Fruit fly (Drosophila melanogaster) Kc167 (cell line): ENCODE data around the gene CG33494.

Source experiments
- Myc ChIP-seq: fragments of >200 bp; optimal IDR thresholded peaks from 2 replicates; lab custom pipeline; 2017; ENCODE audit warnings: missing external identifiers
- h ChIP-seq: fragments of >200 bp; optimal IDR thresholded peaks from 3 replicates; lab custom pipeline; 2018; ENCODE audit warnings: missing external identifiers
- psq ChIP-seq: fragments of >200 bp; optimal IDR thresholded peaks from 2 replicates; lab custom pipeline; 2017; ENCODE audit warnings: missing external identifiers

- TF ChIP-seq h (lab: Kevin White, UChicago): no peak
- TF ChIP-seq psq: no peak
- no peak for TF ChIP-seq Myc (lab: Kevin White, UChicago)
These were observed 23.2 kb upstream of the CG33494 start for dm6 chr3R:25518099-25518567.
